Fruit fly (Drosophila melanogaster): ENCODE measurements around the gene Snx1.

Gene Snx1

dm6 chr2L:3476399-3477056 lies 27.0 kb downstream of the Snx1 start:
- TF ChIP-seq Ets98B (GFP tag; IDR thresholded peaks at IDR 0.05) (no peak), CG4496 (GFP tag; IDR thresholded peaks at IDR 0.05) (0 out of 3 replicates have a peak, but pooled peaks have one; percentile 6), CG10348 (GFP tag; IDR thresholded peaks at IDR 0.05) (no peak)

DNA sequence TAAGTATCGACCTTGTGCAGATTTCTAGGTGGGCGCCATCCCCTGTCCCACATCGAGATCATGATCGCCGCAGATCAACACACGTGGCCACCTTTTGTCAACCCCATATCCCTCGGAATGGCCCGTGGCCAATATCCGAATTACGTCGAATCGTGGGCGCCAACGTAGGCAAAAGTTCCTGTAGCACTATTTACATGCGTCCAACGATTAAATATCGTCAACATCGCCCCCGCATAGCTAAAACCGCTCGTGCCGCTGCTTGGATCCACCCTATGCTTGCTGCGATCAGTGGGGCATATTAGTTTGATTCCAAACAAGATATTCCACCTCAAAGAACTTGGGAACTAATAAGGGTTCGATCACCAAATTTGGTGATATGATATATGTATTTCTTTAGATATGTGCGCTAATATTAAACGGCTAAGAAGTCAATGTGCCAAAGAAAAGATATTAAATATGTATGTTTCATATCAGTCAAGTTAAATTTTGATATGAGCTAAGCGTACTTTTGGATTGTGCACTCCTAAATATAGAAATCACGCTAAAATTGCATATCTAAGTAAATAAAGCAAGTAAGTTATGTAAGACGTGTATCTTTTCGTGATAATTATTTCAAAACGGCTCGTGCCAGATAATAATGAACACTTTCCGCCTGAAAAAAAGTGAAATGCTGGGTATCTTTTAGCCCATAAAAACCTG lies 27.7 kb downstream of the Snx1 start:
- TF ChIP-seq CG4496 (GFP tag; IDR thresholded peaks at IDR 0.05): peak; percentile 28; the same call in 1 of the 3 replicates
- TF ChIP-seq CG9948 (tag; optimal IDR thresholded peaks at IDR 0.05): no peak
- TF ChIP-seq rn (GFP tag; IDR thresholded peaks at IDR 0.05): no peak
- no peak; the same call in 1 of the 2 replicates for TF ChIP-seq CG32121 (GFP tag; IDR thresholded peaks at IDR 0.05)
- TF ChIP-seq EcR (GFP tag; optimal IDR thresholded peaks at IDR 0.05): no peak
- TF ChIP-seq CG8159 (tag; optimal IDR thresholded peaks at IDR 0.05): peak; percentile 4

- TF ChIP-seq CG17806 (tag; optimal IDR thresholded peaks at IDR 0.05) (no peak), CG12605 (GFP tag; IDR thresholded peaks at IDR 0.05) (0 out of 2 replicates have a peak, but pooled peaks have one; percentile 27), Snoo (tag; optimal IDR thresholded peaks at IDR 0.05) (peak; percentile 60), EcR (GFP tag; optimal IDR thresholded peaks at IDR 0.05) (peak; percentile 56), fd96Ca (GFP tag; IDR thresholded peaks at IDR 0.05) (peak; percentile 50; the same call in 1 of the 3 replicates), CG15710 (tag; optimal IDR thresholded peaks at IDR 0.05) (no peak), rn (GFP tag; IDR thresholded peaks at IDR 0.05) (no peak), Pif1B (GFP tag; optimal IDR thresholded peaks at IDR 0.05) (no peak), CG10348 (GFP tag; IDR thresholded peaks at IDR 0.05) (no peak), CG9948 (tag; optimal IDR thresholded peaks at IDR 0.05) (no peak), CG4496 (GFP tag; IDR thresholded peaks at IDR 0.05) (peak; percentile 67; the same call in 2 of the 3 replicates), CG8159 (tag; optimal IDR thresholded peaks at IDR 0.05) (peak; percentile 6), CG34367 (tag; optimal IDR thresholded peaks at IDR 0.05) (no peak), D1 (tag; optimal IDR thresholded peaks at IDR 0.05) (no peak), CG8301 (tag; optimal IDR thresholded peaks at IDR 0.05) (peak; percentile 12), CG13204 (GFP tag; optimal IDR thresholded peaks at IDR 0.05) (peak; percentile 45), Pif1A (GFP tag; optimal IDR thresholded peaks at IDR 0.05) (peak; percentile 30), CG32121 (GFP tag; IDR thresholded peaks at IDR 0.05) (peak; percentile 53), gl (tag; optimal IDR thresholded peaks at IDR 0.05) (peak; percentile 47), Ets98B (GFP tag; IDR thresholded peaks at IDR 0.05) (peak; percentile 54; the same call in 1 of the 2 replicates), CG14655 (GFP tag; optimal IDR thresholded peaks at IDR 0.05) (no peak)
These were observed 28.8 kb downstream of the Snx1 start, which contains the start of gene Thor for dm6 chr2L:3478034-3478880. TSS of gene Thor (plus strand) at chr2L:3478434.

- TF ChIP-seq EcR (GFP tag; optimal IDR thresholded peaks at IDR 0.05): peak; percentile 17
- TF ChIP-seq CG9948 (tag; optimal IDR thresholded peaks at IDR 0.05): no peak
These were observed 30.4 kb downstream of the Snx1 start for dm6 chr2L:3479697-3480442.

dm6 chr2L:3480443-3480839 lies 31.0 kb downstream of the Snx1 start:
- TF ChIP-seq EcR (GFP tag; optimal IDR thresholded peaks at IDR 0.05) (no peak), CG8301 (tag; optimal IDR thresholded peaks at IDR 0.05) (no peak), D1 (tag; optimal IDR thresholded peaks at IDR 0.05) (peak; percentile 41)

DNA sequence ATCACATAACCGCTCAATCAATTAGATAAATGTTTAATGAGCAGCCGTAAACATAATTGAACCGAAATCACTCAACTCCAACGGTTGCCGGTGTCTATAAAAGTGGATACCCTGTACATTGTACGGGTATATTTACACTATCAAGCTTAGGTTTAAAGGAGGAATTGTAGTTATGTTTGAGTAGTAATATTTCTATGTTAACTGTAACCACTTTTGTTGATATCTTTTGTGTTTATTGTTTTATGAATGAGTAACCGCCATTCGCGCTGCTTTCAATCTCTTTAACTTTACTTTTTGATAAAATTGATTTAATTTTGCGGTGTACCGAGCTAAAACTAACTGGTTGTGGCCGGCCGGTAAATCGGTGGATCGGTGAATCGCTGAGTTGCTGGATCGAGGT lies 32.6 kb downstream of the Snx1 start:
- TF ChIP-seq CG8159 (tag; optimal IDR thresholded peaks at IDR 0.05): peak; percentile 5
- TF ChIP-seq CG32121 (GFP tag; IDR thresholded peaks at IDR 0.05): peak; percentile 78
- no peak for TF ChIP-seq EcR (GFP tag; optimal IDR thresholded peaks at IDR 0.05)
- peak; percentile 41 for TF ChIP-seq Pif1A (GFP tag; optimal IDR thresholded peaks at IDR 0.05)
- no peak for TF ChIP-seq rn (GFP tag; IDR thresholded peaks at IDR 0.05)
- TF ChIP-seq CG4496 (GFP tag; IDR thresholded peaks at IDR 0.05): peak; percentile 78
- TF ChIP-seq Ets98B (GFP tag; IDR thresholded peaks at IDR 0.05): peak; percentile 88
- TF ChIP-seq CG17806 (tag; optimal IDR thresholded peaks at IDR 0.05): no peak
- TF ChIP-seq fd96Ca (GFP tag; IDR thresholded peaks at IDR 0.05): no peak
- TF ChIP-seq Snoo (tag; optimal IDR thresholded peaks at IDR 0.05): no peak
- no peak for TF ChIP-seq CG34367 (tag; optimal IDR thresholded peaks at IDR 0.05)
- no peak for TF ChIP-seq CG9948 (tag; optimal IDR thresholded peaks at IDR 0.05)
- no peak for TF ChIP-seq CG15710 (tag; optimal IDR thresholded peaks at IDR 0.05)
- TF ChIP-seq CG10348 (GFP tag; IDR thresholded peaks at IDR 0.05): no peak
- TF ChIP-seq gl (tag; optimal IDR thresholded peaks at IDR 0.05): no peak
- TF ChIP-seq CG13204 (GFP tag; optimal IDR thresholded peaks at IDR 0.05): no peak
- TF ChIP-seq D1 (tag; optimal IDR thresholded peaks at IDR 0.05): no peak
- no peak for TF ChIP-seq Pif1B (GFP tag; optimal IDR thresholded peaks at IDR 0.05)
- no peak; the same call in 1 of the 2 replicates for TF ChIP-seq CG12605 (GFP tag; IDR thresholded peaks at IDR 0.05)
- peak; percentile 76 for TF ChIP-seq CG8301 (tag; optimal IDR thresholded peaks at IDR 0.05)
- peak; percentile 54 for TF ChIP-seq CG14655 (GFP tag; optimal IDR thresholded peaks at IDR 0.05)

All from whole organism, pupa.